Worm (Caenorhabditis elegans) whole organism, L3 larva: ENCODE data around the gene srx-17.

ENCODE experiments used
- R02D3.7 ChIP-seq: fragments of 150-350 bp; optimal IDR thresholded peaks from 2 replicates; lab custom pipeline; 2014; ENCODE audit warnings: missing biosample characterization, missing genetic modification characterization
- ama-1 ChIP-seq: fragments of 150-350 bp; optimal IDR thresholded peaks from 2 replicates; lab custom pipeline; 2018
- ceh-82 ChIP-seq: fragments of 150-350 bp; optimal IDR thresholded peaks from 2 replicates; lab custom pipeline; 2014; ENCODE audit warnings: missing biosample characterization, missing genetic modification characterization
- elt-2 ChIP-seq: sonication (generic microtip); optimal IDR thresholded peaks from 2 replicates; lab custom pipeline; 2016; ENCODE audit warnings: missing genetic modification reagents, mild to moderate bottlenecking, missing genetic modification characterization, missing compliant biosample characterization
- fkh-10 ChIP-seq: sonication (generic microtip); optimal IDR thresholded peaks from 2 replicates; lab custom pipeline; 2017; ENCODE audit warnings: missing biosample characterization, missing genetic modification reagents, missing genetic modification characterization
- fos-1 ChIP-seq: fragments of 150-350 bp; optimal IDR thresholded peaks from 2 replicates; lab custom pipeline; 2014; ENCODE audit warnings: missing biosample characterization, missing genetic modification characterization
- hmg-11 ChIP-seq: sonication (generic microtip); optimal IDR thresholded peaks from 2 replicates; lab custom pipeline; 2016; ENCODE audit warnings: missing genetic modification characterization, missing compliant biosample characterization
- mdl-1 ChIP-seq: fragments of 150-350 bp; optimal IDR thresholded peaks from 2 replicates; lab custom pipeline; 2014; ENCODE audit warnings: missing biosample characterization, missing genetic modification characterization
- nhr-23 ChIP-seq: fragments of 150-350 bp; optimal IDR thresholded peaks from 2 replicates; lab custom pipeline; 2014; ENCODE audit warnings: missing biosample characterization, missing genetic modification reagents, missing genetic modification characterization
- nhr-77 ChIP-seq: fragments of 150-350 bp; optimal IDR thresholded peaks from 2 replicates; lab custom pipeline; 2014; ENCODE audit warnings: missing biosample characterization, missing genetic modification characterization
- pqm-1 ChIP-seq: fragments of 150-350 bp; optimal IDR thresholded peaks from 2 replicates; lab custom pipeline; 2017; ENCODE audit warnings: missing biosample characterization, missing genetic modification characterization, inconsistent platforms
- sea-2 ChIP-seq: fragments of 150-350 bp; sonication (generic microtip); optimal IDR thresholded peaks from 4 replicates; lab custom pipeline; 2014; ENCODE audit warnings: missing biosample characterization, missing genetic modification reagents, missing genetic modification characterization

Gene srx-17

DNA sequence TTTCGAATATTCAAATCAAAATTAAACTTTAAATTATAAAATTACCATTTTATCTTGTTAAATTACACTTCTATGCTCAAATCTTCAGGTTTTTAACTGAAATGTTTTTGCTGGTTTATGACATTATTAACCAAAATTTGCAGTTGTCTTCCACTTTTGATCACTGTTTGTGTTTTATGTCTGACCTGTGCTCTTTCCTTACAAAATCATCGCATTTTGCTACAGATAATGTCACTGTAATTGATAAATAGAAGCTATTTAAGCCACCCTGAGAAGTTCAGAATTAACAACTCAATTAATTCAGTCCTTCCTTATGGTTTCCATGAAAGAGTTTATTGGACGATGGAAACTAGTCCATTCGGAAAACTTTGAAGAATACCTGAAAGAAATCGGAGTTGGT, 49.5 kb downstream of the srx-17 start, which contains the start of gene lbp-8:
Gene lbp-8 (plus strand): TSS at position 301 of the 400 bp plus-strand sequence.
- TF ChIP-seq nhr-77, result no peak

DNA sequence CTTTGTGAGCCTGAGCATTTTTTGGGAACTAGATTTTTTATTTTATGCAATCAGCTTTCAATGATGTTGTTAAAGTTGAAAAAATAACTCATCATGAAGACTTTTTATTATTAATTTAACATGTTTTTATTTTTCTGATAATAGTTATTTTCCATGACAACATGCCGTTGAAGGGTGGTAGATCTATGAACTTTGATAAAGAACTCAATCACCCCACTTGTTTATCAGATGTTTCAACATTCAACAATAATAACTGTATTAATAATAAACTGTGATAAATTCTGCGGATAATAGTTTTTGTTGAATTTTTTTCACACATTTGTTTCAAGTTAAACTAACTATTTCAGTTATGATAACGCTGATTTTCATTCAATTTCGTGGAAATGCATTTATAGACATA, 50.5 kb downstream of the srx-17 start:
- TF ChIP-seq fos-1, result no peak
- no peak for TF ChIP-seq R02D3.7 (tag; lab: Kevin White, UChicago)
- no peak for TF ChIP-seq mdl-1 (tag; lab: Kevin White, UChicago)
- no peak for TF ChIP-seq ama-1 (lab: Kevin White, UChicago)
- peak; percentile 47 for TF ChIP-seq elt-2 (tag; lab: Kevin White, UChicago)
- no peak for TF ChIP-seq hmg-11 (tag; lab: Kevin White, UChicago)
- no peak for TF ChIP-seq sea-2
- TF ChIP-seq fkh-10, result no peak
- no peak for TF ChIP-seq ceh-82 (tag; lab: Kevin White, UChicago)
- TF ChIP-seq nhr-23 (tag; lab: Kevin White, UChicago), result no peak
- peak; percentile 80 for TF ChIP-seq pqm-1
- TF ChIP-seq, all 47 proteins: peak for 2
